Worm (Caenorhabditis elegans) whole organism, L3 larva: Measurements from ENCODE around the gene ver-4.

Experiments used
- daf-12 ChIP-seq: fragments of 150-350 bp; optimal IDR thresholded peaks from 2 replicates; lab custom pipeline; 2014; ENCODE audit warnings: missing biosample characterization, missing genetic modification reagents, missing genetic modification characterization
- elt-1 ChIP-seq: fragments of 150-350 bp; optimal IDR thresholded peaks from 2 replicates; lab custom pipeline; 2014; ENCODE audit warnings: missing biosample characterization, missing genetic modification characterization
- fkh-10 ChIP-seq: sonication (generic microtip); optimal IDR thresholded peaks from 2 replicates; lab custom pipeline; 2017; ENCODE audit warnings: missing biosample characterization, missing genetic modification reagents, missing genetic modification characterization
- lin-39 ChIP-seq: fragments of 150-350 bp; optimal IDR thresholded peaks from 2 replicates; lab custom pipeline; 2018; ENCODE audit warnings: missing biosample characterization, missing genetic modification reagents, missing genetic modification characterization
- lsy-12 ChIP-seq: sonication (generic microtip); optimal IDR thresholded peaks from 2 replicates; lab custom pipeline; 2016; ENCODE audit warnings: mild to moderate bottlenecking, missing genetic modification characterization, missing compliant biosample characterization
- nhr-237 ChIP-seq: fragments of 150-350 bp; optimal IDR thresholded peaks from 2 replicates; lab custom pipeline; 2014; ENCODE audit warnings: missing biosample characterization, missing genetic modification characterization
- nhr-25 ChIP-seq: sonication (generic microtip); optimal IDR thresholded peaks from 2 replicates; lab custom pipeline; 2017; ENCODE audit warnings: missing biosample characterization, missing genetic modification characterization
- nhr-28 ChIP-seq: fragments of 150-350 bp; optimal IDR thresholded peaks from 2 replicates; lab custom pipeline; 2014; ENCODE audit warnings: missing biosample characterization, missing genetic modification characterization
- nhr-77 ChIP-seq: fragments of 150-350 bp; optimal IDR thresholded peaks from 2 replicates; lab custom pipeline; 2014; ENCODE audit warnings: missing biosample characterization, missing genetic modification characterization
- pha-4 ChIP-seq: fragments of 150-350 bp; optimal IDR thresholded peaks from 2 replicates; lab custom pipeline; 2014; ENCODE audit warnings: missing biosample characterization, missing genetic modification reagents, missing genetic modification characterization
- pqm-1 ChIP-seq: fragments of 150-350 bp; optimal IDR thresholded peaks from 2 replicates; lab custom pipeline; 2017; ENCODE audit warnings: missing biosample characterization, missing genetic modification characterization, inconsistent platforms
- snpc-4 ChIP-seq: fragments of 150-350 bp; optimal IDR thresholded peaks from 2 replicates; lab custom pipeline; 2014; ENCODE audit warnings: missing biosample characterization, missing genetic modification characterization
- unc-62 ChIP-seq: fragments of 150-350 bp; sonication (generic microtip); optimal IDR thresholded peaks from 4 replicates; lab custom pipeline; 2014; ENCODE audit warnings: missing biosample characterization, missing genetic modification reagents, missing genetic modification characterization
- ztf-11 ChIP-seq: fragments of 150-350 bp; optimal IDR thresholded peaks from 2 replicates; lab custom pipeline; 2014; ENCODE audit warnings: missing biosample characterization, missing genetic modification characterization

ce11 chrX:10958427-10958826, 23.7 kb upstream of the ver-4 start, which contains the start of gene nlp-19:
- no peak for TF ChIP-seq daf-12 (tag; lab: Kevin White, UChicago)
- no peak for TF ChIP-seq fkh-10 (GFP tag; lab: Kevin White, UChicago)
- TF ChIP-seq ztf-11 (tag; lab: Kevin White, UChicago), result no peak
- no peak for TF ChIP-seq nhr-28 (tag; lab: Kevin White, UChicago)
- no peak for TF ChIP-seq nhr-237
- TF ChIP-seq unc-62, result no peak
- TF ChIP-seq pqm-1 (tag; lab: Kevin White, UChicago), result no peak
- no peak for TF ChIP-seq nhr-77
- TF ChIP-seq pha-4 (tag; lab: Kevin White, UChicago), result no peak
- TF ChIP-seq snpc-4 (tag; lab: Kevin White, UChicago), result no peak
- no peak for TF ChIP-seq nhr-25 (tag; lab: Kevin White, UChicago)
- no peak for TF ChIP-seq lin-39 (tag; lab: Kevin White, UChicago)
- no peak for TF ChIP-seq lsy-12 (tag; lab: Kevin White, UChicago)
- no peak for TF ChIP-seq elt-1 (tag; lab: Kevin White, UChicago)
